Worm (Caenorhabditis elegans): ENCODE measurements around the gene T01D1.4.

DNA sequence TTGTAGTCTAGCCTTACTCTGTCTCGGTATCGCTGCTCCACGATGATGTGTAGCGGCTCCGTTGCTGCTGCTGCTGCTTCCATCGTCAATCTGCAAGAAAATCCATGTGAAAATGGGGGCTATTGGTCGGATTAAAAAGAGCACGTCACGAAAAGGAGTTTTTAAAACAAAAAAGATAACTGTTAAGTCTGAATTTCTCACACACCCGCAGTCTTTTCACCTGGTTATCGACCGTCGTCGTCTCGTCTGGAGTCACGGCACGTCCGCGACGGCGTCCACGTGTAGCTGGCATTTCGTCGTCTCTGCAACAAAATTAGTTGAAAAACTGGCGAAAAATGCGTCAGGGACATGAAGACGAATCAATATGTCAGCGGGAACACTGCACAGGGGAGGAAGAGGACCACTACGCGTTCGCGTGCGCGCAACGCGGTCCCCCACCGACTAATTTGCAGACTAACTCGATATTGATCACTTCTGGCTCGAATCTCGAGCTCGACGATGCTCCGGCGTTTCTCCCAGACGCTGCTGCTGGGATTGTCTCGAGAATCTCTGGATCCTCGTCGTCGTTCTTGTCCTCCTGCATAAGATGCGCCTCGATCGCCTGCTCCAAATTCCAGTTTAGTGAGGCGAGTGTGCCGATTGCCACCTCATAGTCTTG, 41.1 kb upstream of the T01D1.4 start:
- TF ChIP-seq ceh-82 (tag; optimal IDR thresholded peaks at IDR 0.05) (no peak), nhr-28 (tag; optimal IDR thresholded peaks at IDR 0.05) (no peak), fkh-2 (tag; optimal IDR thresholded peaks at IDR 0.05) (no peak), unc-62 (GFP tag; optimal IDR thresholded peaks at IDR 0.05) (no peak), pha-4 (tag; optimal IDR thresholded peaks at IDR 0.05) (no peak), fkh-10 (GFP tag; optimal IDR thresholded peaks at IDR 0.05) (no peak), jun-1 (tag; optimal IDR thresholded peaks at IDR 0.05) (no peak), skn-1 (tag; optimal IDR thresholded peaks at IDR 0.05) (no peak), ama-1 (optimal IDR thresholded peaks at IDR 0.05) (no peak), snpc-4 (tag; optimal IDR thresholded peaks at IDR 0.05) (no peak), nhr-23 (tag; optimal IDR thresholded peaks at IDR 0.05) (no peak), elt-1 (tag; optimal IDR thresholded peaks at IDR 0.05) (no peak)
